Fruit fly (Drosophila melanogaster): ENCODE data around the gene CG34170.

The CG34170 gene

DNA sequence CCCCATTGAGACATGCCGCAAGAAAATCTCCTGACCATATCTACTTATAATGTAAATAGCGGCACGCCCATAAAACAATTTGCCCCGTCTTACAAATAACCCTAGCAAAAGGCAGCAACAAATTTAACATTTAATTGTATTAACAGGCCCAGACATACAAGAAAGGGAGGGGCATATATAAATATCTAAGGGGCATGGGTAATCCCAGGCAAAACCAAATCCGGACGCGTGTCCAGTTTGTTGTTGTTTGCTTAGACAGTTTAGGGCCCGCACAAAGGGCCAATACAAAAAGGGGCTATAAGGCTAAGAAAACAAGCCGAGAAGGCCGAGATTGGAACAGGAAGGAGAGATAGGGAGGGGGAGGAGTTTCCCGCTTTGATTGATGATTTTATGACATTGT lies 49.4 kb downstream of the CG34170 start (continued):
- TF ChIP-seq Elba2 (GFP tag; optimal IDR thresholded peaks at IDR 0.05): no peak
- TF ChIP-seq E2f1 (GFP tag; IDR thresholded peaks at IDR 0.05): no peak
- TF ChIP-seq ewg (GFP tag; optimal IDR thresholded peaks at IDR 0.05): no peak
- TF ChIP-seq tio (GFP tag; optimal IDR thresholded peaks at IDR 0.05): no peak
- TF ChIP-seq CG4360 (GFP tag; IDR thresholded peaks at IDR 0.05): peak; percentile 67; the same call in 1 of the 2 replicates
- TF ChIP-seq CG16779 (GFP tag; IDR thresholded peaks at IDR 0.05): no peak
- no peak for TF ChIP-seq Tbp (GFP tag; optimal IDR thresholded peaks at IDR 0.05)
- no peak for TF ChIP-seq ash1 (GFP tag; optimal IDR thresholded peaks at IDR 0.05)
- TF ChIP-seq sens (GFP tag): peak; percentile 46
- no peak for TF ChIP-seq mld (GFP tag; IDR thresholded peaks at IDR 0.05; ENCODE audit: partially characterized antibody)
- TF ChIP-seq dpn (GFP tag; optimal IDR thresholded peaks at IDR 0.05): no peak
- TF ChIP-seq CG11723 (GFP tag; optimal IDR thresholded peaks at IDR 0.05): no peak
- TF ChIP-seq Deaf1 (tag; optimal IDR thresholded peaks at IDR 0.05): no peak
- no peak for TF ChIP-seq stc (GFP tag; IDR thresholded peaks at IDR 0.05)
- TF ChIP-seq CG2120 (GFP tag; optimal IDR thresholded peaks at IDR 0.05): no peak
- no peak for TF ChIP-seq CkIIα-i1 (GFP tag; IDR thresholded peaks at IDR 0.05)
- no peak for TF ChIP-seq CG16813 (GFP tag; IDR thresholded peaks at IDR 0.05; ENCODE audit: partially characterized antibody)
- no peak for TF ChIP-seq Dfd (GFP tag; optimal IDR thresholded peaks at IDR 0.05)
- peak; percentile 45 for TF ChIP-seq zen (tag; optimal IDR thresholded peaks at IDR 0.05)
- TF ChIP-seq bcd (GFP tag; optimal IDR thresholded peaks at IDR 0.05): no peak
- TF ChIP-seq CG10366 (GFP tag; IDR thresholded peaks at IDR 0.05): no peak
- no peak for TF ChIP-seq Hr51 (GFP tag; optimal IDR thresholded peaks at IDR 0.05)
- TF ChIP-seq Hsf (GFP tag; optimal IDR thresholded peaks at IDR 0.05): no peak
- no peak for TF ChIP-seq danr (GFP tag; IDR thresholded peaks at IDR 0.05)
- TF ChIP-seq CG3065 (GFP tag; optimal IDR thresholded peaks at IDR 0.05): peak; percentile 25
- no peak for TF ChIP-seq insv (GFP tag; optimal IDR thresholded peaks at IDR 0.05)
- no peak for TF ChIP-seq Rx (GFP tag; IDR thresholded peaks at IDR 0.05)
- no peak for TF ChIP-seq pnt (GFP tag; optimal IDR thresholded peaks at IDR 0.05)
- TF ChIP-seq tll (GFP tag; optimal IDR thresholded peaks at IDR 0.05): peak in 1 of 2 experiments; percentile 93
- no peak for TF ChIP-seq CG33213 (GFP tag; optimal IDR thresholded peaks at IDR 0.05)
- no peak for TF ChIP-seq CG12942 (GFP tag; optimal IDR thresholded peaks at IDR 0.05)
- no peak for TF ChIP-seq onecut (GFP tag; IDR thresholded peaks at IDR 0.05)
- no peak for TF ChIP-seq vvl (GFP tag; IDR thresholded peaks at IDR 0.05)
- no peak for TF ChIP-seq CG10565 (GFP tag; optimal IDR thresholded peaks at IDR 0.05)
- TF ChIP-seq CG9215 (GFP tag; IDR thresholded peaks at IDR 0.05): no peak
- no peak for TF ChIP-seq gem (tag; optimal IDR thresholded peaks at IDR 0.05)
- no peak for TF ChIP-seq Sry-δ (GFP tag; optimal IDR thresholded peaks at IDR 0.05)
- TF ChIP-seq CG7786 (GFP tag; optimal IDR thresholded peaks at IDR 0.05): no peak
- TF ChIP-seq Chrac-16 (GFP tag; optimal IDR thresholded peaks at IDR 0.05): no peak
- TF ChIP-seq CG4820 (GFP tag; optimal IDR thresholded peaks at IDR 0.05): no peak
- TF ChIP-seq chif (GFP tag; optimal IDR thresholded peaks at IDR 0.05): no peak
- TF ChIP-seq tx (GFP tag; optimal IDR thresholded peaks at IDR 0.05): no peak
- TF ChIP-seq pb (GFP tag; optimal IDR thresholded peaks at IDR 0.05): no peak
- no peak for TF ChIP-seq CG11560 (tag; IDR thresholded peaks at IDR 0.05)

Measured in whole organism, embryonic.